Fruit fly (Drosophila melanogaster): ENCODE results near the gene Polr3C.
"Not testable (repeated sequence)": the region's sequence is repeated elsewhere in the genome, so short reads cannot be mapped to it uniquely, and the experiment has no call there.

The Polr3C gene

dm6 chr3R:12451376-12451775 is 8.8 kb upstream of the Polr3C start:
- TF ChIP-seq toe (GFP tag; optimal IDR thresholded peaks at IDR 0.05) (no peak), bab1 (GFP tag; optimal IDR thresholded peaks at IDR 0.05) (peak; percentile 60), CG5204 (GFP tag; optimal IDR thresholded peaks at IDR 0.05) (no peak), pad (GFP tag; optimal IDR thresholded peaks at IDR 0.05) (no peak), cic (GFP tag; optimal IDR thresholded peaks at IDR 0.05) (no peak), CG7045 (GFP tag; optimal IDR thresholded peaks at IDR 0.05) (peak; percentile 45), tj (GFP tag; optimal IDR thresholded peaks at IDR 0.05) (no peak), CG12768 (GFP tag; optimal IDR thresholded peaks at IDR 0.05) (peak; percentile 66), cnc (optimal IDR thresholded peaks at IDR 0.05) (no peak), CG14711 (tag; optimal IDR thresholded peaks at IDR 0.05) (peak; percentile 46), CG1620 (GFP tag; optimal IDR thresholded peaks at IDR 0.05) (no peak), CG7101 (tag; optimal IDR thresholded peaks at IDR 0.05) (peak; percentile 25), CG11617 (GFP tag; optimal IDR thresholded peaks at IDR 0.05) (peak; percentile 4), CG33017 (tag; optimal IDR thresholded peaks at IDR 0.05) (peak; percentile 39), Mnt (GFP tag; optimal IDR thresholded peaks at IDR 0.05) (no peak), ovo (GFP tag; optimal IDR thresholded peaks at IDR 0.05) (no peak)

- peak; percentile 66 for TF ChIP-seq tj (GFP tag; optimal IDR thresholded peaks at IDR 0.05)
- peak; percentile 12 for TF ChIP-seq cic (GFP tag; optimal IDR thresholded peaks at IDR 0.05)
- TF ChIP-seq Clk (GFP tag; optimal IDR thresholded peaks at IDR 0.05), result no peak
Measured at dm6 chr3R:12451888-12452514, 8.2 kb upstream of the Polr3C start, which contains the start of gene CG5509. Gene CG5509 (plus strand): TSS chr3R:12452464.

dm6 chr3R:12454492-12454891 is 5.7 kb upstream of the Polr3C start:
- TF ChIP-seq Clk (GFP tag; optimal IDR thresholded peaks at IDR 0.05) (no peak), CG12768 (GFP tag; optimal IDR thresholded peaks at IDR 0.05) (no peak), CG1620 (GFP tag; optimal IDR thresholded peaks at IDR 0.05) (no peak), pad (GFP tag; optimal IDR thresholded peaks at IDR 0.05) (no peak), Mnt (GFP tag; optimal IDR thresholded peaks at IDR 0.05) (no peak), Crg-1 (GFP tag; optimal IDR thresholded peaks at IDR 0.05) (no peak), CG7045 (GFP tag; optimal IDR thresholded peaks at IDR 0.05) (no peak), bab1 (GFP tag; optimal IDR thresholded peaks at IDR 0.05) (no peak), Hr96 (GFP tag; optimal IDR thresholded peaks at IDR 0.05) (no peak), CG33017 (tag; optimal IDR thresholded peaks at IDR 0.05) (no peak)

dm6 chr3R:12456370-12456940 is 3.8 kb upstream of the Polr3C start, which contains the start of gene trus:
Gene trus (plus strand): TSS chr3R:12456573.
- TF ChIP-seq CG5204 (GFP tag; optimal IDR thresholded peaks at IDR 0.05) (no peak), Crg-1 (GFP tag; optimal IDR thresholded peaks at IDR 0.05) (no peak), Mnt (GFP tag; optimal IDR thresholded peaks at IDR 0.05) (peak; percentile 84), CG7101 (tag; optimal IDR thresholded peaks at IDR 0.05) (peak; percentile 10), bab1 (GFP tag; optimal IDR thresholded peaks at IDR 0.05) (peak; percentile 64), cnc (optimal IDR thresholded peaks at IDR 0.05) (no peak)

DNA sequence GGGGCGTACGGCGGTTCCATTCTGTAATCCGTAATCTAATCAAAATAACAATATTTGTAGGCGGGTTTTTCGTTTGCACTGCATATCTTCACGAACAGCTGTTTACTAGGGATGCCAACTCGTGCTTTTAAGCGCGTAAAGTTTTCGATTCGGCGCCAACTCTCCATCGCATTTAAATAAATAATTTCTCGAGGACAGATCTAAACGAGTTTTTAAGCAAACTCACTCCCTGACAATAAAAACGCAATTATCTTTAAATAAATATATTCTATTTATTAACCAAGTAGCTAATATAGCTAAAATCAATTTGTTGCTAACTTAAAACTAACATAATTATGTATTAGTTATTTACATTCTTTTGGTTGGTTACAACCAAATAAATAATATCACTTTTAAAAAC is 5.0 kb downstream of the Polr3C start, which contains the start of gene CG5608:
Gene CG5608, minus strand, starts transcription at position 101 of the 400 bp plus-strand sequence.
- TF ChIP-seq Hr96 (GFP tag; optimal IDR thresholded peaks at IDR 0.05); CG14711 (tag; optimal IDR thresholded peaks at IDR 0.05); CG5204 (GFP tag; optimal IDR thresholded peaks at IDR 0.05): not testable (repeated sequence)

dm6 chr3R:12467675-12468074 is 7.5 kb downstream of the Polr3C start, which contains the start of gene Hsp70Ba:
Gene Hsp70Ba (minus strand): TSS chr3R:12467776.
- TF ChIP-seq Hr96, tj, bab1 (GFP tag; optimal IDR thresholded peaks at IDR 0.05): not testable (repeated sequence)

DNA sequence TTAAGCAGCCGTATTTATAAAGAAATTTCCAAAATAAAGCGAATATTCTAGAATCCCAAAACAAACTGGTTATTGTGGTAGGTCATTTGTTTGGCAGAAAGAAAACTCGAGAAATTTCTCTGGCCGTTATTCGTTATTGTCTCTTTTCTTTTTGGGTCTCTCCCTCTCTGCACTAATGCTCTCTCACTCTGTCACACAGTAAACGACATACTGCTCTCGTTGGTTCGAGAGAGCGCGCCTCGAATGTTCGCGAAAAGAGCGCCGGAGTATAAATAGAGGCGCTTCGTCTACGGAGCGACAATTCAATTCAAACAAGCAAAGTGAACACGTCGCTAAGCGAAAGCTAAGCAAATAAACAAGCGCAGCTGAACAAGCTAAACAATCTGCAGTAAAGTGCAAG is 42.0 kb downstream of the Polr3C start, which contains the start of gene Hsp70Bbb:
Gene Hsp70Bbb, plus strand, starts transcription at position 301 of the 400 bp plus-strand sequence.
- TF ChIP-seq kay (GFP tag; ENCODE audit: borderline replicate concordance); CG7045 (GFP tag; optimal IDR thresholded peaks at IDR 0.05); CG1620 (GFP tag; optimal IDR thresholded peaks at IDR 0.05): not testable (repeated sequence)

dm6 chr3R:12505493-12505892 is 45.3 kb downstream of the Polr3C start, which contains the start of gene Hsp70Bb:
Gene Hsp70Bb (plus strand): TSS chr3R:12505793.
- TF ChIP-seq CG11617, bab1, ovo (GFP tag; optimal IDR thresholded peaks at IDR 0.05): not testable (repeated sequence)
